Fruit fly (Drosophila melanogaster): ENCODE results near the gene Galk.

- TF ChIP-seq Hr78 (GFP tag; optimal IDR thresholded peaks at IDR 0.05) (no peak), fru (GFP tag; optimal IDR thresholded peaks at IDR 0.05) (no peak), sv (GFP tag; optimal IDR thresholded peaks at IDR 0.05) (no peak), lola (GFP tag; optimal IDR thresholded peaks at IDR 0.05) (no peak), usp (GFP tag; optimal IDR thresholded peaks at IDR 0.05) (no peak), sage (GFP tag; optimal IDR thresholded peaks at IDR 0.05) (no peak), ey (GFP tag; optimal IDR thresholded peaks at IDR 0.05) (no peak), Mio (GFP tag; optimal IDR thresholded peaks at IDR 0.05) (no peak), dsf (GFP tag; optimal IDR thresholded peaks at IDR 0.05; ENCODE audit: borderline replicate concordance) (no peak), GATAd (GFP tag; optimal IDR thresholded peaks at IDR 0.05) (no peak)
These were observed 34.9 kb downstream of the Galk start for dm6 chr3L:8950955-8951354.
